Worm (Caenorhabditis elegans) whole organism, midembryonic: ENCODE results near the gene acl-2.

Source experiments
- cog-1 ChIP-seq: sonication (generic microtip); optimal IDR thresholded peaks from 2 replicates; lab custom pipeline; 2016; ENCODE audit warnings: missing genetic modification characterization, missing compliant biosample characterization
- flt-1 ChIP-seq: fragments of 200-800 bp; sonication (Bioruptor generic); IDR thresholded peaks from 2 replicates; pipeline ENCODE4 v1.3.6; 2022; ENCODE audit warnings: missing genetic modification characterization, missing compliant biosample characterization
- klf-2 ChIP-seq: fragments of 200-800 bp; sonication (Bioruptor generic); conservative IDR thresholded peaks from 2 replicates; pipeline ENCODE4 v1.3.6; 2022; ENCODE audit warnings: missing genetic modification reagents, missing genetic modification characterization, missing compliant biosample characterization
- med-1 ChIP-seq: sonication (generic microtip); optimal IDR thresholded peaks from 2 replicates; lab custom pipeline; 2017; ENCODE audit warnings: missing genetic modification characterization, mild to moderate bottlenecking, missing compliant biosample characterization, antibody characterized with exemption, missing genetic modification reagents; ENCODE audit not compliant: insufficient read depth
- ref-1 ChIP-seq: fragments of 200-800 bp; sonication (Bioruptor generic); conservative IDR thresholded peaks from 2 replicates; pipeline ENCODE4 v1.3.6; 2022; ENCODE audit warnings: missing genetic modification reagents, missing genetic modification characterization, missing compliant biosample characterization
- tab-1 ChIP-seq: fragments of 200-800 bp; sonication (Bioruptor generic); IDR thresholded peaks from 2 replicates; pipeline ENCODE4 v1.3.6; 2022; ENCODE audit warnings: missing genetic modification characterization, missing compliant biosample characterization
- ztf-23 ChIP-seq: fragments of 200-800 bp; sonication (Bioruptor generic); IDR thresholded peaks from 2 replicates; pipeline ENCODE4 v1.3.6; 2022; ENCODE audit warnings: missing genetic modification reagents, missing genetic modification characterization, missing compliant biosample characterization
- ztf-29 ChIP-seq: fragments of 200-800 bp; sonication (Bioruptor generic); IDR thresholded peaks from 2 replicates; pipeline ENCODE4 v1.3.6; 2022; ENCODE audit warnings: missing genetic modification reagents, missing genetic modification characterization, missing compliant biosample characterization

ce11 chrV:10023062-10023536 is 7.8 kb downstream of the acl-2 start:
- TF ChIP-seq tab-1 (GFP tag; lab: Robert Waterston, UW) (no peak), ztf-23 (GFP tag; lab: Robert Waterston, UW) (no peak), flt-1 (GFP tag; lab: Robert Waterston, UW) (no peak), ref-1 (no peak), klf-2 (GFP tag; lab: Robert Waterston, UW) (no peak), med-1 (GFP tag; lab: Kevin White, UChicago) (no peak), ztf-29 (no peak), cog-1 (no peak)
